Worm (Caenorhabditis elegans) whole organism, L1 larva: ENCODE data around the gene srdh-1.

Source experiments
- C04F5.9 ChIP-seq: sonication (generic microtip); optimal IDR thresholded peaks from 2 replicates; lab custom pipeline; 2016; ENCODE audit warnings: missing genetic modification characterization, missing compliant biosample characterization
- aha-1 ChIP-seq: fragments of 150-350 bp; optimal IDR thresholded peaks from 2 replicates; lab custom pipeline; 2014; ENCODE audit warnings: missing biosample characterization, missing genetic modification characterization
- alr-1 ChIP-seq: fragments of 200-800 bp; sonication (Bioruptor generic); optimal IDR thresholded peaks from 2 replicates; lab custom pipeline; 2018; ENCODE audit warnings: borderline replicate concordance, mild to moderate bottlenecking, missing genetic modification characterization, missing compliant biosample characterization
- ama-1 ChIP-seq: fragments of 150-350 bp; optimal IDR thresholded peaks from 2 replicates; lab custom pipeline; 2014
- ceh-63 ChIP-seq: fragments of 200-800 bp; sonication (Bioruptor generic); optimal IDR thresholded peaks from 2 replicates; lab custom pipeline; 2018; ENCODE audit warnings: mild to moderate bottlenecking, missing genetic modification characterization, missing compliant biosample characterization
- ceh-8 ChIP-seq: fragments of 200-800 bp; sonication (Bioruptor generic); optimal IDR thresholded peaks from 2 replicates; lab custom pipeline; 2018; ENCODE audit warnings: mild to moderate bottlenecking, missing genetic modification characterization, moderate library complexity, missing compliant biosample characterization
- ceh-82 ChIP-seq, 3 experiments: fragments of 150-350 bp in 1 of 3; sonication (generic microtip) in 2 of 3; optimal IDR thresholded peaks; 2 replicates each; lab custom pipeline; 2014 to 2017; ENCODE audit warnings: missing biosample characterization in 3 of 3, missing genetic modification characterization in 3 of 3
- ceh-88 ChIP-seq: fragments of 200-800 bp; sonication (Bioruptor generic); IDR thresholded peaks from 2 replicates; pipeline ENCODE4 v1.3.6; 2022; ENCODE audit warnings: missing genetic modification characterization, missing compliant biosample characterization
- ceh-90 ChIP-seq: sonication (generic microtip); optimal IDR thresholded peaks from 2 replicates; lab custom pipeline; 2016; ENCODE audit warnings: missing genetic modification characterization, missing compliant biosample characterization
- dpl-1 ChIP-seq, 3 experiments: fragments of 150-350 bp in 2 of 3; sonication (generic microtip) in 1 of 3; optimal IDR thresholded peaks; 2 replicates each; lab custom pipeline; 2014 to 2017; ENCODE audit warnings: missing biosample characterization in 3 of 3, missing genetic modification characterization in 3 of 3, missing genetic modification reagents in 3 of 3
- dsc-1 ChIP-seq: sonication (generic microtip); optimal IDR thresholded peaks from 2 replicates; lab custom pipeline; 2016; ENCODE audit warnings: mild to moderate bottlenecking, missing genetic modification characterization, missing compliant biosample characterization
- efl-1 ChIP-seq, 4 experiments: fragments of 150-350 bp; optimal IDR thresholded peaks in 3 of 4; peaks in 1 of 4; 1 replicate in 1 of 4; 2 replicates in 3 of 4; lab custom pipeline; 2014; ENCODE audit warnings: missing biosample characterization in 2 of 4, missing genetic modification characterization in 2 of 4, missing genetic modification reagents in 2 of 4
- efl-3 ChIP-seq: fragments of 200-800 bp; sonication (Bioruptor generic); optimal IDR thresholded peaks from 2 replicates; lab custom pipeline; 2018; ENCODE audit warnings: mild to moderate bottlenecking, missing genetic modification characterization, missing compliant biosample characterization
- egl-13 ChIP-seq: sonication (generic microtip); optimal IDR thresholded peaks from 2 replicates; lab custom pipeline; 2016; ENCODE audit warnings: missing genotype, missing genetic modification reagents, missing genetic modification characterization, missing compliant biosample characterization
- egl-27 ChIP-seq, 2 experiments: fragments of 150-350 bp in 1 of 2; sonication (generic microtip); optimal IDR thresholded peaks; 3 replicates each; lab custom pipeline; 2017 to 2018; ENCODE audit warnings: missing biosample characterization in 2 of 2, missing genetic modification characterization in 2 of 2, missing genetic modification reagents in 2 of 2
- elt-3 ChIP-seq, 6 experiments: fragments of 150-350 bp in 1 of 6; sonication (generic microtip); optimal IDR thresholded peaks; 2 replicates each; lab custom pipeline; 2017 to 2018; ENCODE audit warnings: missing biosample characterization in 6 of 6, missing genetic modification characterization in 6 of 6, inconsistent platforms in 1 of 6
- fos-1 ChIP-seq: fragments of 150-350 bp; optimal IDR thresholded peaks from 2 replicates; lab custom pipeline; 2014; ENCODE audit warnings: missing biosample characterization, missing genetic modification characterization
- grh-1 ChIP-seq: fragments of 200-800 bp; sonication (Bioruptor generic); IDR thresholded peaks from 2 replicates; pipeline ENCODE4 v1.3.6; 2022; ENCODE audit warnings: missing genetic modification reagents, missing genetic modification characterization, missing compliant biosample characterization
- isw-1 ChIP-seq: fragments of 200-800 bp; sonication (Bioruptor generic); IDR thresholded peaks from 2 replicates; pipeline ENCODE4 v1.3.6; 2022; ENCODE audit warnings: missing genetic modification characterization, missing compliant biosample characterization
- lin-14 ChIP-seq: fragments of 200-800 bp; sonication (Bioruptor generic); optimal IDR thresholded peaks from 2 replicates; lab custom pipeline; 2018; ENCODE audit warnings: mild to moderate bottlenecking, missing genetic modification characterization, moderate library complexity, missing compliant biosample characterization
- lin-15B ChIP-seq: fragments of 150-350 bp; sonication (generic microtip); optimal IDR thresholded peaks from 3 replicates; lab custom pipeline; 2014; ENCODE audit warnings: missing biosample characterization, missing genetic modification characterization
- lin-35 ChIP-seq, 2 experiments: fragments of 150-350 bp; optimal IDR thresholded peaks; 2 replicates each; lab custom pipeline; 2014; ENCODE audit warnings: missing biosample characterization in 2 of 2, missing genetic modification characterization in 2 of 2, missing genetic modification reagents in 2 of 2
- lin-39 ChIP-seq: fragments of 150-350 bp; optimal IDR thresholded peaks from 2 replicates; lab custom pipeline; 2014; ENCODE audit warnings: missing biosample characterization, missing genetic modification reagents, missing genetic modification characterization
- lir-3 ChIP-seq: sonication (generic microtip); optimal IDR thresholded peaks from 2 replicates; lab custom pipeline; 2016; ENCODE audit warnings: mild to moderate bottlenecking, missing genetic modification characterization, moderate library complexity, missing compliant biosample characterization; ENCODE audit not compliant: poor library complexity
- lsy-2 ChIP-seq, 2 experiments: fragments of 150-350 bp; optimal IDR thresholded peaks; 2 replicates each; lab custom pipeline; 2014; ENCODE audit warnings: missing biosample characterization in 2 of 2, missing genetic modification characterization in 2 of 2
- mab-9 ChIP-seq: fragments of 200-800 bp; sonication (Bioruptor generic); IDR thresholded peaks from 2 replicates; pipeline ENCODE4 v1.3.6; 2022; ENCODE audit warnings: missing genetic modification reagents, missing genetic modification characterization, missing compliant biosample characterization
- mef-2 ChIP-seq: fragments of 150-350 bp; optimal IDR thresholded peaks from 2 replicates; lab custom pipeline; 2014; ENCODE audit warnings: missing biosample characterization, missing genetic modification characterization
- nhr-20 ChIP-seq: sonication (generic microtip); optimal IDR thresholded peaks from 2 replicates; lab custom pipeline; 2016; ENCODE audit warnings: mild to moderate bottlenecking, missing genetic modification characterization, missing compliant biosample characterization
- nhr-47 ChIP-seq: sonication (generic microtip); optimal IDR thresholded peaks from 2 replicates; lab custom pipeline; 2016; ENCODE audit warnings: mild to moderate bottlenecking, missing genetic modification characterization, moderate library complexity, missing compliant biosample characterization
- nhr-71 ChIP-seq: sonication (generic microtip); optimal IDR thresholded peaks from 2 replicates; lab custom pipeline; 2016; ENCODE audit warnings: mild to moderate bottlenecking, missing genetic modification characterization, moderate library complexity, missing compliant biosample characterization
- nhr-84 ChIP-seq: sonication (generic microtip); optimal IDR thresholded peaks from 2 replicates; lab custom pipeline; 2017; ENCODE audit warnings: missing biosample characterization, missing genetic modification characterization
- nhr-85 ChIP-seq: sonication (generic microtip); peaks from one replicate; lab custom pipeline; 2016; ENCODE audit warnings: missing genetic modification characterization, inconsistent platforms, missing compliant biosample characterization
- pqm-1 ChIP-seq: sonication (generic microtip); optimal IDR thresholded peaks from 3 replicates; lab custom pipeline; 2017; ENCODE audit warnings: missing biosample characterization, missing genetic modification characterization
- snu-23 ChIP-seq: sonication (generic microtip); optimal IDR thresholded peaks from 2 replicates; lab custom pipeline; 2016; ENCODE audit warnings: missing genetic modification characterization, missing compliant biosample characterization
- sup-37 ChIP-seq: fragments of 200-800 bp; sonication (Bioruptor generic); optimal IDR thresholded peaks from 2 replicates; lab custom pipeline; 2018; ENCODE audit warnings: mild to moderate bottlenecking, missing genetic modification characterization, missing compliant biosample characterization
- swsn-7 ChIP-seq: sonication (generic microtip); optimal IDR thresholded peaks from 2 replicates; lab custom pipeline; 2016; ENCODE audit warnings: missing genetic modification characterization, missing compliant biosample characterization
- tlp-1 ChIP-seq: fragments of 150-350 bp; optimal IDR thresholded peaks from 2 replicates; lab custom pipeline; 2014; ENCODE audit warnings: missing biosample characterization, missing genetic modification characterization
- unc-30 ChIP-seq: sonication (generic microtip); optimal IDR thresholded peaks from 2 replicates; lab custom pipeline; 2017; ENCODE audit warnings: missing biosample characterization, missing genetic modification characterization
- unc-86 ChIP-seq: sonication (generic microtip); optimal IDR thresholded peaks from 2 replicates; lab custom pipeline; 2016; ENCODE audit warnings: missing genetic modification characterization, missing compliant biosample characterization
- vab-15 ChIP-seq: sonication (generic microtip); optimal IDR thresholded peaks from 2 replicates; lab custom pipeline; 2017; ENCODE audit warnings: missing genotype, mild to moderate bottlenecking, missing genetic modification characterization, missing compliant biosample characterization
- xbp-1 ChIP-seq: sonication (generic microtip); optimal IDR thresholded peaks from 2 replicates; lab custom pipeline; 2016; ENCODE audit warnings: missing genetic modification characterization, missing compliant biosample characterization
- ztf-11 ChIP-seq, 2 experiments: sonication (generic microtip); optimal IDR thresholded peaks; 2 replicates each; lab custom pipeline; 2016 to 2017; ENCODE audit warnings: missing genetic modification characterization in 2 of 2, missing biosample characterization in 1 of 2, missing compliant biosample characterization in 1 of 2
- ztf-4 ChIP-seq: fragments of 150-350 bp; optimal IDR thresholded peaks from 2 replicates; lab custom pipeline; 2014; ENCODE audit warnings: missing biosample characterization, missing genetic modification characterization

Gene srdh-1

DNA sequence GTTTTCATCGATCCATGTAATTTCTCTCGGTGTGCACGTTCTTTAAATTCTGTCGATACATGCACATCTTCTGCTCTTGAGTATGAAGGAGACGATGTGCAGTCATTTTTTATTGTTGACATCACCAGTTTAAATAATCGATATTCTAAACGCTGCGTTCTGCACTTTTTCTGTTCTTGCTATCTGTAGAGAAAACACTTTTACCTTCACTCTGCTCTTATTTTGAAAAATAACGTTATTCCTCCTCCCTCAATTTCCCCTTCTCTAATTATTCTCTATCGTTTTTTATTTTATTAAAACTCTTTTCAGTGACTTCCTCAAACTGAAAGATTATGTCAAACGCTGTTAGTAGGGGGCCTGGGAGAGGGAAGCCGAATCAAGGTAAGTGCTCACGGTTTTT lies 47.5 kb upstream of the srdh-1 start, which contains the start of gene ifg-1:
Gene ifg-1, plus strand, starts transcription at position 301 of the 400 bp plus-strand sequence.
- TF ChIP-seq nhr-20 (no peak), egl-27 (tag; optimal IDR thresholded peaks at IDR 0.05; lab: Kevin White, UChicago) (no peak), ceh-63 (no peak), elt-3 (tag; optimal IDR thresholded peaks at IDR 0.05; lab: Kevin White, UChicago) (no peak), lin-14 (GFP tag; lab: Kevin White, UChicago) (no peak), alr-1 (tag; lab: Kevin White, UChicago) (no peak), nhr-47 (tag; lab: Kevin White, UChicago) (no peak), lin-35 (GFP tag; optimal IDR thresholded peaks at IDR 0.05; lab: Kevin White, UChicago) (no peak), isw-1 (GFP tag; lab: Robert Waterston, UW) (no peak), efl-3 (GFP tag; lab: Kevin White, UChicago) (no peak), xbp-1 (no peak), lir-3 (tag; lab: Kevin White, UChicago) (no peak), egl-13 (tag; lab: Kevin White, UChicago) (no peak)

ce11 chrII:8218266-8218665 lies 46.2 kb upstream of the srdh-1 start:
- TF ChIP-seq lin-39 (no peak), snu-23 (GFP tag; lab: Kevin White, UChicago) (no peak), lir-3 (tag; lab: Kevin White, UChicago) (no peak), lsy-2 (tag; optimal IDR thresholded peaks at IDR 0.05; lab: Kevin White, UChicago) (no peak), ceh-63 (no peak), lin-35 (GFP tag; optimal IDR thresholded peaks at IDR 0.05; lab: Kevin White, UChicago) (no peak), ztf-11 (tag; optimal IDR thresholded peaks at IDR 0.05; lab: Kevin White, UChicago) (no peak), vab-15 (tag; lab: Kevin White, UChicago) (no peak), mab-9 (GFP tag; lab: Robert Waterston, UW) (no peak), alr-1 (tag; lab: Kevin White, UChicago) (no peak), lin-14 (GFP tag; lab: Kevin White, UChicago) (no peak)

DNA sequence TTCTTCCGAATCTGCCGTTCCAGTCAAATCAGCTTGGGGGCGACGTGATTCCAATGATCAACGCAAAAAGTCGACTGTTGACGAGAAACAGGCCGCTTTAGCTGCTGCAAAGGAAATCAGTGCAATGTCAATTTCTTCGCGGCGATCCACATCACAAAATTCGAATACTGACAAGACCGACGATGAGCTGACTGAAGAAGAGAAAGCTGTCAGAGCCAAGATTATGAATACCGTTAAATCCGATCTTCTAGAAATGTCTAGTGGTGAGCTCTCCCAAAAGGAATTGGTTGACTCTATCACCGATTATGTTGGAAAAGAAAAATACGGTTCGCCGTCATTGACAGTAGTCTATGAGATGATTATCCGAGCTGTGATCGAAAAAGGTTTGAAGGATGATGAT lies 44.2 kb upstream of the srdh-1 start:
- TF ChIP-seq swsn-7 (no peak), sup-37 (GFP tag; lab: Kevin White, UChicago) (no peak), lin-14 (GFP tag; lab: Kevin White, UChicago) (no peak), lin-15B (tag; lab: Kevin White, UChicago) (no peak), efl-1 (optimal IDR thresholded peaks at IDR 0.05; lab: Kevin White, UChicago) (no peak), efl-1 (GFP tag; optimal IDR thresholded peaks at IDR 0.05 in 1 of 2; lab: Kevin White, UChicago) (no peak), grh-1 (GFP tag; lab: Robert Waterston, UW) (no peak), dpl-1 (GFP tag; optimal IDR thresholded peaks at IDR 0.05; lab: Kevin White, UChicago) (no peak), lir-3 (tag; lab: Kevin White, UChicago) (no peak), nhr-84 (tag; lab: Kevin White, UChicago) (no peak), tlp-1 (tag; lab: Kevin White, UChicago) (no peak), pqm-1 (no peak), ama-1 (no peak), mab-9 (GFP tag; lab: Robert Waterston, UW) (no peak), aha-1 (no peak), unc-86 (tag; lab: Kevin White, UChicago) (no peak), ceh-90 (tag; lab: Kevin White, UChicago) (no peak), ztf-4 (tag; lab: Kevin White, UChicago) (no peak), egl-13 (tag; lab: Kevin White, UChicago) (no peak)

- peak; percentile 34 for TF ChIP-seq nhr-71 (tag; lab: Kevin White, UChicago)
- TF ChIP-seq nhr-20: peak; percentile 37
- no peak for TF ChIP-seq ceh-88 (GFP tag; lab: Robert Waterston, UW)
- no peak for TF ChIP-seq unc-30 (tag; lab: Kevin White, UChicago)
- TF ChIP-seq alr-1 (tag; lab: Kevin White, UChicago): no peak
- no peak for TF ChIP-seq mef-2 (tag; lab: Kevin White, UChicago)
- no peak for TF ChIP-seq vab-15 (tag; lab: Kevin White, UChicago)
- TF ChIP-seq efl-3 (GFP tag; lab: Kevin White, UChicago): no peak
- TF ChIP-seq elt-3 (tag; optimal IDR thresholded peaks at IDR 0.05; lab: Kevin White, UChicago): peak in 4 of 6 experiments; percentile 3 to 55 (median 18)
- peak in 1 of 3 experiments; percentile 30 for TF ChIP-seq ceh-82 (tag; optimal IDR thresholded peaks at IDR 0.05; lab: Kevin White, UChicago)
- peak; percentile 83 for TF ChIP-seq nhr-85 (tag; lab: Kevin White, UChicago)
- no peak for TF ChIP-seq C04F5.9 (tag; lab: Kevin White, UChicago)
- TF ChIP-seq ceh-8 (GFP tag; lab: Kevin White, UChicago): no peak
- TF ChIP-seq efl-1 (optimal IDR thresholded peaks at IDR 0.05; lab: Kevin White, UChicago): peak; percentile 4 to 11
- peak in 1 of 2 experiments; percentile 69 for TF ChIP-seq efl-1 (GFP tag; optimal IDR thresholded peaks at IDR 0.05 in 1 of 2; lab: Kevin White, UChicago)
- TF ChIP-seq fos-1 (tag; lab: Kevin White, UChicago): no peak
- no peak for TF ChIP-seq dsc-1
- TF ChIP-seq egl-27 (tag; optimal IDR thresholded peaks at IDR 0.05; lab: Kevin White, UChicago): no peak
Measured at ce11 chrII:8222309-8223065, 42.0 kb upstream of the srdh-1 start, which contains the start of gene dab-1. Gene dab-1, plus strand, starts transcription at chrII:8222386.
